Worm (Caenorhabditis elegans) whole organism, L1 larva: ENCODE measurements around the gene hlh-28.
A peak's percentile ranks its signal among the peaks of the same experiment; 100 is the strongest.

Source experiments
- aly-2 ChIP-seq: fragments of 150-350 bp; optimal IDR thresholded peaks from 2 replicates; lab custom pipeline; 2014; ENCODE audit warnings: missing biosample characterization, missing genetic modification characterization
- ama-1 ChIP-seq: fragments of 150-350 bp; optimal IDR thresholded peaks from 2 replicates; lab custom pipeline; 2014
- blmp-1 ChIP-seq: fragments of 150-350 bp; optimal IDR thresholded peaks from 2 replicates; lab custom pipeline; 2014; ENCODE audit warnings: missing biosample characterization, missing genetic modification characterization
- ceh-82 ChIP-seq, 3 experiments: fragments of 150-350 bp in 1 of 3; sonication (generic microtip) in 2 of 3; optimal IDR thresholded peaks; 2 replicates each; lab custom pipeline; 2014 to 2017; ENCODE audit warnings: missing biosample characterization in 3 of 3, missing genetic modification characterization in 3 of 3
- dpl-1 ChIP-seq, 3 experiments: fragments of 150-350 bp in 2 of 3; sonication (generic microtip) in 1 of 3; optimal IDR thresholded peaks; 2 replicates each; lab custom pipeline; 2014 to 2017; ENCODE audit warnings: missing biosample characterization in 3 of 3, missing genetic modification characterization in 3 of 3, missing genetic modification reagents in 3 of 3
- dsc-1 ChIP-seq: sonication (generic microtip); optimal IDR thresholded peaks from 2 replicates; lab custom pipeline; 2016; ENCODE audit warnings: mild to moderate bottlenecking, missing genetic modification characterization, missing compliant biosample characterization
- efl-1 ChIP-seq, 4 experiments: fragments of 150-350 bp; optimal IDR thresholded peaks in 3 of 4; peaks in 1 of 4; 1 replicate in 1 of 4; 2 replicates in 3 of 4; lab custom pipeline; 2014; ENCODE audit warnings: missing biosample characterization in 2 of 4, missing genetic modification characterization in 2 of 4, missing genetic modification reagents in 2 of 4
- efl-3 ChIP-seq: fragments of 200-800 bp; sonication (Bioruptor generic); optimal IDR thresholded peaks from 2 replicates; lab custom pipeline; 2018; ENCODE audit warnings: mild to moderate bottlenecking, missing genetic modification characterization, missing compliant biosample characterization
- egl-27 ChIP-seq, 2 experiments: fragments of 150-350 bp in 1 of 2; sonication (generic microtip); optimal IDR thresholded peaks; 3 replicates each; lab custom pipeline; 2017 to 2018; ENCODE audit warnings: missing biosample characterization in 2 of 2, missing genetic modification characterization in 2 of 2, missing genetic modification reagents in 2 of 2
- elt-2 ChIP-seq: sonication (generic microtip); optimal IDR thresholded peaks from 2 replicates; lab custom pipeline; 2016; ENCODE audit warnings: missing genetic modification characterization, mild to moderate bottlenecking, inconsistent platforms, missing compliant biosample characterization, missing genetic modification reagents
- elt-3 ChIP-seq, 6 experiments: fragments of 150-350 bp in 1 of 6; sonication (generic microtip); optimal IDR thresholded peaks; 2 replicates each; lab custom pipeline; 2017 to 2018; ENCODE audit warnings: missing biosample characterization in 6 of 6, missing genetic modification characterization in 6 of 6, inconsistent platforms in 1 of 6
- ets-5 ChIP-seq: fragments of 200-800 bp; sonication (Bioruptor generic); IDR thresholded peaks from 2 replicates; pipeline ENCODE4 v1.3.6; 2022; ENCODE audit warnings: missing genetic modification characterization, missing compliant biosample characterization
- fkh-8 ChIP-seq: sonication (generic microtip); optimal IDR thresholded peaks from 2 replicates; lab custom pipeline; 2016; ENCODE audit warnings: mild to moderate bottlenecking, missing genetic modification characterization, missing compliant biosample characterization
- fos-1 ChIP-seq: fragments of 150-350 bp; optimal IDR thresholded peaks from 2 replicates; lab custom pipeline; 2014; ENCODE audit warnings: missing biosample characterization, missing genetic modification characterization
- irx-1 ChIP-seq: sonication (generic microtip); optimal IDR thresholded peaks from 2 replicates; lab custom pipeline; 2016; ENCODE audit warnings: missing genetic modification characterization, missing compliant biosample characterization
- jun-1 ChIP-seq: fragments of 150-350 bp; optimal IDR thresholded peaks from 2 replicates; lab custom pipeline; 2014; ENCODE audit warnings: missing biosample characterization, missing genetic modification reagents, missing genetic modification characterization
- lin-14 ChIP-seq: fragments of 200-800 bp; sonication (Bioruptor generic); optimal IDR thresholded peaks from 2 replicates; lab custom pipeline; 2018; ENCODE audit warnings: mild to moderate bottlenecking, missing genetic modification characterization, moderate library complexity, missing compliant biosample characterization
- lin-35 ChIP-seq, 2 experiments: fragments of 150-350 bp; optimal IDR thresholded peaks; 2 replicates each; lab custom pipeline; 2014; ENCODE audit warnings: missing biosample characterization in 2 of 2, missing genetic modification characterization in 2 of 2, missing genetic modification reagents in 2 of 2
- lin-39 ChIP-seq: fragments of 150-350 bp; optimal IDR thresholded peaks from 2 replicates; lab custom pipeline; 2014; ENCODE audit warnings: missing biosample characterization, missing genetic modification reagents, missing genetic modification characterization
- lir-3 ChIP-seq: sonication (generic microtip); optimal IDR thresholded peaks from 2 replicates; lab custom pipeline; 2016; ENCODE audit warnings: mild to moderate bottlenecking, missing genetic modification characterization, moderate library complexity, missing compliant biosample characterization; ENCODE audit not compliant: poor library complexity
- mab-9 ChIP-seq: fragments of 200-800 bp; sonication (Bioruptor generic); IDR thresholded peaks from 2 replicates; pipeline ENCODE4 v1.3.6; 2022; ENCODE audit warnings: missing genetic modification reagents, missing genetic modification characterization, missing compliant biosample characterization
- mdl-1 ChIP-seq, 2 experiments: fragments of 150-350 bp; optimal IDR thresholded peaks; 2 replicates each; lab custom pipeline; 2014 to 2017; ENCODE audit warnings: missing biosample characterization in 2 of 2, missing genetic modification characterization in 2 of 2, inconsistent platforms in 1 of 2
- mep-1 ChIP-seq: fragments of 150-350 bp; optimal IDR thresholded peaks from 2 replicates; lab custom pipeline; 2014; ENCODE audit warnings: missing biosample characterization, missing genetic modification characterization
- nhr-11 ChIP-seq: fragments of 150-350 bp; optimal IDR thresholded peaks from 2 replicates; lab custom pipeline; 2014; ENCODE audit warnings: missing biosample characterization, missing genetic modification characterization
- nhr-19 ChIP-seq: fragments of 200-800 bp; sonication (Bioruptor generic); conservative IDR thresholded peaks from 2 replicates; pipeline ENCODE4 v1.3.6; 2022; ENCODE audit warnings: missing genetic modification characterization, missing compliant biosample characterization
- nhr-20 ChIP-seq: sonication (generic microtip); optimal IDR thresholded peaks from 2 replicates; lab custom pipeline; 2016; ENCODE audit warnings: mild to moderate bottlenecking, missing genetic modification characterization, missing compliant biosample characterization
- nhr-28 ChIP-seq: fragments of 150-350 bp; optimal IDR thresholded peaks from 2 replicates; lab custom pipeline; 2014; ENCODE audit warnings: missing biosample characterization, missing genetic modification characterization
- nhr-47 ChIP-seq: sonication (generic microtip); optimal IDR thresholded peaks from 2 replicates; lab custom pipeline; 2016; ENCODE audit warnings: mild to moderate bottlenecking, missing genetic modification characterization, moderate library complexity, missing compliant biosample characterization
- nhr-71 ChIP-seq: sonication (generic microtip); optimal IDR thresholded peaks from 2 replicates; lab custom pipeline; 2016; ENCODE audit warnings: mild to moderate bottlenecking, missing genetic modification characterization, moderate library complexity, missing compliant biosample characterization
- nhr-76 ChIP-seq: sonication (generic microtip); optimal IDR thresholded peaks from 2 replicates; lab custom pipeline; 2017; ENCODE audit warnings: missing biosample characterization, missing genetic modification characterization
- nhr-85 ChIP-seq: sonication (generic microtip); peaks from one replicate; lab custom pipeline; 2016; ENCODE audit warnings: missing genetic modification characterization, inconsistent platforms, missing compliant biosample characterization
- nhr-90 ChIP-seq: sonication (generic microtip); optimal IDR thresholded peaks from 2 replicates; lab custom pipeline; 2016; ENCODE audit warnings: mild to moderate bottlenecking, missing genetic modification characterization, missing compliant biosample characterization; ENCODE audit not compliant: poor library complexity
- pag-3 ChIP-seq: sonication (generic microtip); optimal IDR thresholded peaks from 2 replicates; lab custom pipeline; 2017; ENCODE audit warnings: missing genetic modification characterization, mild to moderate bottlenecking, missing compliant biosample characterization, antibody characterized with exemption, borderline replicate concordance; ENCODE audit not compliant: insufficient read depth
- pax-3 ChIP-seq: fragments of 200-800 bp; sonication (Bioruptor generic); optimal IDR thresholded peaks from 2 replicates; lab custom pipeline; 2018; ENCODE audit warnings: mild to moderate bottlenecking, missing genetic modification characterization, moderate library complexity, missing compliant biosample characterization
- skn-1 ChIP-seq: fragments of 150-350 bp; optimal IDR thresholded peaks from 2 replicates; lab custom pipeline; 2014; ENCODE audit warnings: missing biosample characterization, missing genetic modification characterization
- snpc-4 ChIP-seq: fragments of 150-350 bp; optimal IDR thresholded peaks from 2 replicates; lab custom pipeline; 2014; ENCODE audit warnings: missing biosample characterization, missing genetic modification characterization
- snu-23 ChIP-seq: sonication (generic microtip); optimal IDR thresholded peaks from 2 replicates; lab custom pipeline; 2016; ENCODE audit warnings: missing genetic modification characterization, missing compliant biosample characterization
- tbx-2 ChIP-seq: sonication (generic microtip); optimal IDR thresholded peaks from 2 replicates; lab custom pipeline; 2016; ENCODE audit warnings: missing genetic modification characterization, missing compliant biosample characterization
- unc-130 ChIP-seq: fragments of 150-350 bp; optimal IDR thresholded peaks from 2 replicates; lab custom pipeline; 2017; ENCODE audit warnings: missing biosample characterization, missing genetic modification characterization, inconsistent platforms
- unc-30 ChIP-seq: sonication (generic microtip); optimal IDR thresholded peaks from 2 replicates; lab custom pipeline; 2017; ENCODE audit warnings: missing biosample characterization, missing genetic modification characterization
- unc-86 ChIP-seq: sonication (generic microtip); optimal IDR thresholded peaks from 2 replicates; lab custom pipeline; 2016; ENCODE audit warnings: missing genetic modification characterization, missing compliant biosample characterization
- unc-98 ChIP-seq: fragments of 200-800 bp; sonication (Bioruptor generic); IDR thresholded peaks from 2 replicates; pipeline ENCODE4 v1.3.6; 2022; ENCODE audit warnings: missing genetic modification characterization, missing compliant biosample characterization
- vab-15 ChIP-seq: sonication (generic microtip); optimal IDR thresholded peaks from 2 replicates; lab custom pipeline; 2017; ENCODE audit warnings: missing genotype, mild to moderate bottlenecking, missing genetic modification characterization, missing compliant biosample characterization
- zag-1 ChIP-seq: fragments of 150-350 bp; optimal IDR thresholded peaks from 2 replicates; lab custom pipeline; 2014; ENCODE audit warnings: missing biosample characterization, missing genetic modification characterization
- ztf-11 ChIP-seq, 2 experiments: sonication (generic microtip); optimal IDR thresholded peaks; 2 replicates each; lab custom pipeline; 2016 to 2017; ENCODE audit warnings: missing genetic modification characterization in 2 of 2, missing biosample characterization in 1 of 2, missing compliant biosample characterization in 1 of 2

The hlh-28 gene

ce11 chrX:17515207-17515902 is 35.5 kb upstream of the hlh-28 start:
- TF ChIP-seq efl-3 (GFP tag; lab: Kevin White, UChicago) (no peak), lir-3 (tag; lab: Kevin White, UChicago) (no peak), dpl-1 (GFP tag; optimal IDR thresholded peaks at IDR 0.05; lab: Kevin White, UChicago) (no peak), nhr-85 (peak; percentile 65), pax-3 (peak; percentile 48), aly-2 (no peak), dsc-1 (peak; percentile 80), vab-15 (tag; lab: Kevin White, UChicago) (no peak), mdl-1 (tag; optimal IDR thresholded peaks at IDR 0.05; lab: Kevin White, UChicago) (peak in 1 of 2 experiments; percentile 21), nhr-47 (peak; percentile 12), tbx-2 (tag; lab: Kevin White, UChicago) (peak; percentile 2), unc-130 (tag; lab: Kevin White, UChicago) (peak; percentile 16), ztf-11 (tag; optimal IDR thresholded peaks at IDR 0.05; lab: Kevin White, UChicago) (no peak), egl-27 (tag; optimal IDR thresholded peaks at IDR 0.05; lab: Kevin White, UChicago) (no peak), nhr-20 (tag; lab: Kevin White, UChicago) (peak; percentile 45), nhr-71 (tag; lab: Kevin White, UChicago) (peak; percentile 26), zag-1 (tag; lab: Kevin White, UChicago) (no peak), blmp-1 (tag; lab: Kevin White, UChicago) (peak; percentile 94), fkh-8 (tag; lab: Kevin White, UChicago) (peak; percentile 54), snu-23 (GFP tag; lab: Kevin White, UChicago) (peak; percentile 20), lin-14 (GFP tag; lab: Kevin White, UChicago) (peak; percentile 49), skn-1 (tag; lab: Kevin White, UChicago) (peak; percentile 13), elt-3 (tag; optimal IDR thresholded peaks at IDR 0.05; lab: Kevin White, UChicago) (peak in 1 of 6 experiments; percentile 63), ceh-82 (tag; optimal IDR thresholded peaks at IDR 0.05; lab: Kevin White, UChicago) (no peak)

ce11 chrX:17516461-17516860 is 34.4 kb upstream of the hlh-28 start:
- TF ChIP-seq pax-3 (no peak), nhr-71 (tag; lab: Kevin White, UChicago) (no peak), snpc-4 (tag; lab: Kevin White, UChicago) (no peak), elt-2 (tag; lab: Kevin White, UChicago) (no peak), ama-1 (no peak), nhr-19 (GFP tag; lab: Robert Waterston, UW) (no peak), unc-30 (tag; lab: Kevin White, UChicago) (no peak), nhr-47 (no peak), irx-1 (tag; lab: Kevin White, UChicago) (no peak), mep-1 (tag; lab: Kevin White, UChicago) (no peak), lin-39 (tag; lab: Kevin White, UChicago) (no peak), egl-27 (tag; optimal IDR thresholded peaks at IDR 0.05; lab: Kevin White, UChicago) (no peak), lin-35 (GFP tag; optimal IDR thresholded peaks at IDR 0.05; lab: Kevin White, UChicago) (no peak)
- TF ChIP-seq, all 84 proteins: peak for 0

- TF ChIP-seq unc-98 (GFP tag; lab: Robert Waterston, UW) (no peak), nhr-47 (no peak), fos-1 (tag; lab: Kevin White, UChicago) (no peak), skn-1 (tag; lab: Kevin White, UChicago) (peak; percentile 6), ceh-82 (tag; optimal IDR thresholded peaks at IDR 0.05; lab: Kevin White, UChicago) (no peak), nhr-11 (no peak), snu-23 (GFP tag; lab: Kevin White, UChicago) (peak; percentile 32), ama-1 (no peak), unc-86 (tag; lab: Kevin White, UChicago) (no peak), elt-3 (tag; optimal IDR thresholded peaks at IDR 0.05; lab: Kevin White, UChicago) (peak in 2 of 6 experiments; percentile 22 to 56), mab-9 (no peak), unc-30 (tag; lab: Kevin White, UChicago) (no peak), snpc-4 (tag; lab: Kevin White, UChicago) (no peak), nhr-71 (tag; lab: Kevin White, UChicago) (peak; percentile 69), pag-3 (tag; lab: Kevin White, UChicago) (no peak), nhr-28 (no peak), tbx-2 (tag; lab: Kevin White, UChicago) (no peak), nhr-76 (tag; lab: Kevin White, UChicago) (no peak), ets-5 (no peak), nhr-20 (tag; lab: Kevin White, UChicago) (peak; percentile 66), efl-1 (optimal IDR thresholded peaks at IDR 0.05; lab: Kevin White, UChicago) (no peak), efl-1 (GFP tag; optimal IDR thresholded peaks at IDR 0.05 in 1 of 2; lab: Kevin White, UChicago) (no peak), dpl-1 (GFP tag; optimal IDR thresholded peaks at IDR 0.05; lab: Kevin White, UChicago) (no peak), nhr-19 (GFP tag; lab: Robert Waterston, UW) (peak; percentile 37), ztf-11 (tag; optimal IDR thresholded peaks at IDR 0.05; lab: Kevin White, UChicago) (no peak), nhr-90 (no peak), jun-1 (tag; lab: Kevin White, UChicago) (no peak)
Observed at ce11 chrX:17516941-17517340, 33.9 kb upstream of the hlh-28 start.
